Fruit fly (Drosophila melanogaster): Measurements from ENCODE around the gene crp.

crp gene

DNA sequence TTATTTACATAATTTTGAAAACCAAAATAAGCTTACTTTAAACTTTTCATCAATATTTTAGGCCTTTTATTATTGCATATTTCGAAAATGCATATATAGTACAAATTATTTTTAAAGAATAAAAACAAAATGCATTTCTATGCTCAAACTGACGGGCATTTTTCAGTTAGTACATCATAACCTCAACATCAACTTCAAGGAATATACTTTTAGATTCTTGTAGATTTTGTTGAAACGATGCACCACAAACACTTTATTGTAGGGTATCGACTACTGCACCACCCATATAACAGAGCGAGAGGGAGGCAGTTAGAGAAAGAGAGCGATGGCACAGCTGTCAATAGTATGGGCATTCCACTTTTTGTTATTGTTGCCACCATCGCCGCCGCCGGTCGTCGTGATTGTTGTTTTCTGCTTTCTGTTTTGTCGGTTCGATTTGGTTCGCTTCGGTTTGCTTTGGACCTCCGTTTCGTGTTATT is 7.7 kb downstream of the crp start:
- peak; percentile 56 for TF ChIP-seq psq (GFP tag; optimal IDR thresholded peaks at IDR 0.05)
- no peak for TF ChIP-seq lola (GFP tag; optimal IDR thresholded peaks at IDR 0.05)
- peak; percentile 32 for TF ChIP-seq Hnf4 (GFP tag; optimal IDR thresholded peaks at IDR 0.05)
- no peak for TF ChIP-seq dl (GFP tag; optimal IDR thresholded peaks at IDR 0.05; ENCODE audit: insufficient read depth in 1 of 2, partially characterized antibody in 2 of 2)
- peak in 1 of 2 experiments; percentile 68 for TF ChIP-seq foxo (GFP tag; optimal IDR thresholded peaks at IDR 0.05)
- peak; percentile 79 for TF ChIP-seq fru (GFP tag; optimal IDR thresholded peaks at IDR 0.05)
- TF ChIP-seq GATAd (GFP tag; optimal IDR thresholded peaks at IDR 0.05) = no peak
- peak; percentile 49 for TF ChIP-seq br (GFP tag; optimal IDR thresholded peaks at IDR 0.05)
- TF ChIP-seq HLH106 (tag; optimal IDR thresholded peaks at IDR 0.05) = peak; percentile 53
- TF ChIP-seq CG9705 (GFP tag; optimal IDR thresholded peaks at IDR 0.05) = no peak
- TF ChIP-seq jim (GFP tag; optimal IDR thresholded peaks at IDR 0.05) = no peak
- TF ChIP-seq N (GFP tag; optimal IDR thresholded peaks at IDR 0.05) = no peak
- no peak for TF ChIP-seq CrebA (GFP tag; optimal IDR thresholded peaks at IDR 0.05; ENCODE audit: borderline replicate concordance)
- TF ChIP-seq Hr78 (GFP tag; optimal IDR thresholded peaks at IDR 0.05) = no peak
- TF ChIP-seq Dif (GFP tag; optimal IDR thresholded peaks at IDR 0.05; ENCODE audit: partially characterized antibody) = no peak
- no peak for TF ChIP-seq CG32264 (GFP tag; optimal IDR thresholded peaks at IDR 0.05)
- no peak for TF ChIP-seq Abd-B (GFP tag; optimal IDR thresholded peaks at IDR 0.05)
- no peak for TF ChIP-seq Rel (GFP tag; optimal IDR thresholded peaks at IDR 0.05)
- no peak for TF ChIP-seq Rel (tag; optimal IDR thresholded peaks at IDR 0.05)
- TF ChIP-seq rgr (GFP tag; optimal IDR thresholded peaks at IDR 0.05) = peak; percentile 73
- peak; percentile 46 for TF ChIP-seq Sp1 (GFP tag; optimal IDR thresholded peaks at IDR 0.05)
- peak; percentile 62 for TF ChIP-seq woc (GFP tag; optimal IDR thresholded peaks at IDR 0.05)
- TF ChIP-seq OdsH (GFP tag; optimal IDR thresholded peaks at IDR 0.05) = peak; percentile 72
- TF ChIP-seq brk (GFP tag; optimal IDR thresholded peaks at IDR 0.05) = no peak
- TF ChIP-seq usp (GFP tag; optimal IDR thresholded peaks at IDR 0.05) = no peak
- TF ChIP-seq Dfd (GFP tag; optimal IDR thresholded peaks at IDR 0.05) = no peak
- no peak for TF ChIP-seq pan (optimal IDR thresholded peaks at IDR 0.05)
- peak; percentile 20 for TF ChIP-seq dmrt93B (GFP tag; optimal IDR thresholded peaks at IDR 0.05)
- TF ChIP-seq Mio (GFP tag; optimal IDR thresholded peaks at IDR 0.05) = no peak
- TF ChIP-seq ey (GFP tag; optimal IDR thresholded peaks at IDR 0.05) = peak; percentile 73
- TF ChIP-seq sv (GFP tag; optimal IDR thresholded peaks at IDR 0.05) = peak; percentile 88
- no peak for TF ChIP-seq sage (GFP tag; optimal IDR thresholded peaks at IDR 0.05)
- no peak for TF ChIP-seq Hr83 (GFP tag; optimal IDR thresholded peaks at IDR 0.05; ENCODE audit: poor library complexity, severe bottlenecking)
- TF ChIP-seq dsf (GFP tag; optimal IDR thresholded peaks at IDR 0.05; ENCODE audit: borderline replicate concordance) = no peak
- no peak for TF ChIP-seq Jra (GFP tag; optimal IDR thresholded peaks at IDR 0.05)
- TF ChIP-seq Myc (optimal IDR thresholded peaks at IDR 0.05) = no peak
- no peak for TF ChIP-seq tai (GFP tag; optimal IDR thresholded peaks at IDR 0.05)
- peak; percentile 78 for TF ChIP-seq h (GFP tag; optimal IDR thresholded peaks at IDR 0.05)
- no peak for TF ChIP-seq Vsx2 (GFP tag; optimal IDR thresholded peaks at IDR 0.05; ENCODE audit: partially characterized antibody)

DNA sequence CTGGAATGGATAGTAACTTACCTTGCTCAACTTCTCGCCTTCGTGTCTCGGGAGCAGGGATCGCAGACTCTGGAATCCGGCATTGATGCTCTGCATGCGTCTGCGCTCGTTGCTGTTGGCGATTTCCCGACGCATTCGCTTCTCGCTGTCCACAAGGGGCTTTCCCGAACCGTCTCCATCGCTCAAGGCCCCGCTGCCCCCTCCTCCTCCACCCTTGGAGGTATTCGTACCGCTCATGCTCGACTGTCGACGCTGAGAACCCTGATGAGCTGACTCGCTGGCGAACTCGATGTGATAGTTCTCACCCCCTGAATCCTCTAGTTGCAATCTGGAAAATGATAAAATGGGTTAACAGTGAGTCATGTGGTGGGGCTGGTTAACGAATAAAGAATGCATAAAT is 8.7 kb downstream of the crp start:
- TF ChIP-seq ey (GFP tag; optimal IDR thresholded peaks at IDR 0.05) = no peak
- TF ChIP-seq Rel (GFP tag; optimal IDR thresholded peaks at IDR 0.05) = no peak
- peak; percentile 82 for TF ChIP-seq Rel (tag; optimal IDR thresholded peaks at IDR 0.05)
- TF ChIP-seq N (GFP tag; optimal IDR thresholded peaks at IDR 0.05) = no peak
- TF ChIP-seq Dif (GFP tag; optimal IDR thresholded peaks at IDR 0.05; ENCODE audit: partially characterized antibody) = no peak
- TF ChIP-seq Jra (GFP tag; optimal IDR thresholded peaks at IDR 0.05) = no peak

DNA sequence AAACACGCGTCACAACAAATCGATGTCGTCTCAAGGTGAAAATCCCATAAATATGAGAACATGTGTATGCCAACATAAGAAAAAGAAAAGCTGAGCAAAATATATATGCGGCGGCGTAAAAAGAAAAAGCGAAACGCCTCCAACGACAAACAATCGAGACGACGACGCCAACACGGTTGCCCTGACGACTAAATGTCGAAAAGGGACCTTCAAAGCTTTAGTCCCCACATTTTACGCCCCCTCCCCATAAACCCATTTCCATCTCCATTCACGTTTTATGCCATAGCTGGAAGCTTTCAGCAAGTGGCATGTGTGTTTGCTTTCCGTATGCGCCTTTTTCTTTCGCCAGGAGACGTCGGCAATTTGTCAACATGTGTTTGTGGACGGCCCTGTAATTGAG is 9.6 kb downstream of the crp start:
- TF ChIP-seq HLH106 (tag; optimal IDR thresholded peaks at IDR 0.05) = no peak
- no peak for TF ChIP-seq ey (GFP tag; optimal IDR thresholded peaks at IDR 0.05)
- TF ChIP-seq CrebA (GFP tag; optimal IDR thresholded peaks at IDR 0.05; ENCODE audit: borderline replicate concordance) = no peak
- TF ChIP-seq Abd-B (GFP tag; optimal IDR thresholded peaks at IDR 0.05) = no peak
- TF ChIP-seq usp (GFP tag; optimal IDR thresholded peaks at IDR 0.05) = no peak
- TF ChIP-seq br (GFP tag; optimal IDR thresholded peaks at IDR 0.05) = no peak
- no peak for TF ChIP-seq psq (GFP tag; optimal IDR thresholded peaks at IDR 0.05)
- no peak for TF ChIP-seq fru (GFP tag; optimal IDR thresholded peaks at IDR 0.05)
- no peak for TF ChIP-seq brk (GFP tag; optimal IDR thresholded peaks at IDR 0.05)
- TF ChIP-seq N (GFP tag; optimal IDR thresholded peaks at IDR 0.05) = no peak
- TF ChIP-seq GATAd (GFP tag; optimal IDR thresholded peaks at IDR 0.05) = no peak
- no peak for TF ChIP-seq Vsx2 (GFP tag; optimal IDR thresholded peaks at IDR 0.05; ENCODE audit: partially characterized antibody)
- TF ChIP-seq Hr83 (GFP tag; optimal IDR thresholded peaks at IDR 0.05; ENCODE audit: poor library complexity, severe bottlenecking) = no peak
- TF ChIP-seq tai (GFP tag; optimal IDR thresholded peaks at IDR 0.05) = no peak
- no peak for TF ChIP-seq Sp1 (GFP tag; optimal IDR thresholded peaks at IDR 0.05)
- TF ChIP-seq Hnf4 (GFP tag; optimal IDR thresholded peaks at IDR 0.05) = no peak

Data from whole organism, wandering third instar larva.